Fruit fly (Drosophila melanogaster) whole organism, wandering third instar larva: Measurements from ENCODE around the gene Pvf1.

Source experiments
- Abd-B ChIP-seq: fragments of >200 bp; optimal IDR thresholded peaks from 2 replicates; lab custom pipeline; 2017; ENCODE audit warnings: missing biosample characterization, missing genetic modification characterization
- CG32264 ChIP-seq: fragments of 200-800 bp; sonication (Bioruptor generic); optimal IDR thresholded peaks from 2 replicates; lab custom pipeline; 2016; ENCODE audit warnings: missing biosample characterization, missing genetic modification characterization
- CG9705 ChIP-seq: fragments of 200-800 bp; sonication (Bioruptor generic); optimal IDR thresholded peaks from 2 replicates; lab custom pipeline; 2018; ENCODE audit warnings: missing biosample characterization, mild to moderate bottlenecking, missing genetic modification characterization
- CrebA ChIP-seq: fragments of 200-800 bp; sonication (Bioruptor generic); optimal IDR thresholded peaks from 2 replicates; lab custom pipeline; 2016; ENCODE audit warnings: missing biosample characterization, mild to moderate bottlenecking, missing genetic modification characterization, borderline replicate concordance
- Dfd ChIP-seq: fragments of >200 bp; optimal IDR thresholded peaks from 2 replicates; lab custom pipeline; 2017; ENCODE audit warnings: missing biosample characterization, missing genetic modification characterization
- Dif ChIP-seq: fragments of 200-275, 200-300 bp; sonication (Bioruptor generic); optimal IDR thresholded peaks from 2 replicates; lab custom pipeline; 2018; ENCODE audit warnings: missing biosample characterization, missing genetic modification characterization; ENCODE audit not compliant: partially characterized antibody
- GATAd ChIP-seq: sonication (Bioruptor generic); optimal IDR thresholded peaks from 2 replicates; lab custom pipeline; 2016; ENCODE audit warnings: missing biosample characterization, missing genetic modification characterization
- HLH106 ChIP-seq: fragments of 200-800 bp; optimal IDR thresholded peaks from 3 replicates; lab custom pipeline; 2019; ENCODE audit warnings: missing biosample characterization, mild to moderate bottlenecking, missing genetic modification characterization, moderate library complexity
- Hnf4 ChIP-seq: fragments of 200-800 bp; sonication (Bioruptor generic); optimal IDR thresholded peaks from 2 replicates; lab custom pipeline; 2016; ENCODE audit warnings: missing biosample characterization, mild to moderate bottlenecking, missing genetic modification characterization
- Hr78 ChIP-seq: fragments of >200 bp; optimal IDR thresholded peaks from 2 replicates; lab custom pipeline; 2017; ENCODE audit warnings: missing biosample characterization, missing genetic modification characterization
- Hr83 ChIP-seq: fragments of 200-300 bp; sonication (Bioruptor generic); optimal IDR thresholded peaks from 2 replicates; lab custom pipeline; 2016; ENCODE audit warnings: missing biosample characterization, mild to moderate bottlenecking, missing genetic modification characterization, moderate library complexity; ENCODE audit not compliant: poor library complexity, severe bottlenecking
- Jra ChIP-seq: sonication (Bioruptor generic); optimal IDR thresholded peaks from 2 replicates; lab custom pipeline; 2016; ENCODE audit warnings: missing biosample characterization, missing genetic modification characterization
- Mio ChIP-seq: sonication (Bioruptor generic); optimal IDR thresholded peaks from 2 replicates; lab custom pipeline; 2016; ENCODE audit warnings: missing biosample characterization, missing genetic modification characterization
- Myc ChIP-seq: fragments of >200 bp; optimal IDR thresholded peaks from 2 replicates; lab custom pipeline; 2017
- OdsH ChIP-seq: fragments of 200-800 bp; sonication (Bioruptor generic); optimal IDR thresholded peaks from 2 replicates; lab custom pipeline; 2016; ENCODE audit warnings: missing biosample characterization, mild to moderate bottlenecking, missing genetic modification characterization
- Rel ChIP-seq, 2 experiments: fragments of 200-800 bp; sonication (Bioruptor generic) in 1 of 2; optimal IDR thresholded peaks; 2 replicates in 1 of 2; 3 replicates in 1 of 2; lab custom pipeline; 2016 to 2019; ENCODE audit warnings: mild to moderate bottlenecking in 2 of 2, missing biosample characterization in 2 of 2, missing genetic modification characterization in 2 of 2, moderate library complexity in 1 of 2
- Sp1 ChIP-seq: fragments of 200-800 bp; sonication (Bioruptor generic); optimal IDR thresholded peaks from 3 replicates; lab custom pipeline; 2019; ENCODE audit warnings: missing biosample characterization, mild to moderate bottlenecking, missing genetic modification characterization, moderate library complexity
- Vsx2 ChIP-seq: fragments of 200-300, 225-300 bp; sonication (Bioruptor generic); optimal IDR thresholded peaks from 2 replicates; lab custom pipeline; 2018; ENCODE audit warnings: missing biosample characterization, missing genetic modification characterization; ENCODE audit not compliant: partially characterized antibody
- br ChIP-seq: fragments of 200-800 bp; sonication (Bioruptor generic); optimal IDR thresholded peaks from 2 replicates; lab custom pipeline; 2016; ENCODE audit warnings: missing biosample characterization, missing genetic modification characterization
- brk ChIP-seq: fragments of 200-800 bp; sonication (Bioruptor generic); optimal IDR thresholded peaks from 2 replicates; lab custom pipeline; 2016; ENCODE audit warnings: missing biosample characterization, mild to moderate bottlenecking, missing genetic modification characterization
- dl ChIP-seq, 2 experiments: fragments of 175-275, 200-275 bp in 1 of 2; fragments of 200-275 bp in 1 of 2; sonication (Bioruptor generic); optimal IDR thresholded peaks; lab custom pipeline; 2018; ENCODE audit warnings: mild to moderate bottlenecking in 2 of 2, missing biosample characterization in 2 of 2, missing genetic modification characterization in 2 of 2, moderate library complexity in 2 of 2; ENCODE audit not compliant: partially characterized antibody in 2 of 2, insufficient read depth in 1 of 2
- dmrt93B ChIP-seq: fragments of 200-800 bp; sonication (Bioruptor generic); optimal IDR thresholded peaks from 2 replicates; lab custom pipeline; 2018; ENCODE audit warnings: missing biosample characterization, mild to moderate bottlenecking, missing genetic modification characterization
- dsf ChIP-seq: sonication (Bioruptor generic); optimal IDR thresholded peaks from 2 replicates; lab custom pipeline; 2016; ENCODE audit warnings: missing biosample characterization, missing genetic modification characterization, borderline replicate concordance
- ey ChIP-seq: fragments of 200-800 bp; sonication (Bioruptor generic); optimal IDR thresholded peaks from 2 replicates; lab custom pipeline; 2016; ENCODE audit warnings: missing biosample characterization, missing genetic modification characterization
- foxo ChIP-seq, 2 experiments: fragments of 200-800 bp; sonication (Bioruptor generic); optimal IDR thresholded peaks; 2 replicates in 1 of 2; 3 replicates in 1 of 2; lab custom pipeline; 2016 to 2017; ENCODE audit warnings: missing biosample characterization in 2 of 2, missing genetic modification characterization in 2 of 2
- fru ChIP-seq: fragments of 200-800 bp; sonication (Bioruptor generic); optimal IDR thresholded peaks from 3 replicates; lab custom pipeline; 2016; ENCODE audit warnings: missing biosample characterization, mild to moderate bottlenecking, missing genetic modification characterization
- h ChIP-seq: fragments of 200-800 bp; sonication (Bioruptor generic); optimal IDR thresholded peaks from 3 replicates; lab custom pipeline; 2016; ENCODE audit warnings: missing biosample characterization, mild to moderate bottlenecking, missing genetic modification characterization
- jim ChIP-seq: fragments of 175-275, 200-325 bp; sonication (Bioruptor generic); optimal IDR thresholded peaks from 2 replicates; lab custom pipeline; 2016; ENCODE audit warnings: missing biosample characterization, mild to moderate bottlenecking, missing genetic modification characterization
- lola ChIP-seq: fragments of >200 bp; optimal IDR thresholded peaks from 2 replicates; lab custom pipeline; 2017; ENCODE audit warnings: missing biosample characterization, missing genetic modification characterization
- psq ChIP-seq: fragments of 200-800 bp; sonication (Bioruptor generic); optimal IDR thresholded peaks from 3 replicates; lab custom pipeline; 2017; ENCODE audit warnings: missing biosample characterization, mild to moderate bottlenecking, missing genetic modification characterization, moderate library complexity
- rgr ChIP-seq: fragments of 200-800 bp; sonication (Bioruptor generic); optimal IDR thresholded peaks from 3 replicates; lab custom pipeline; 2016; ENCODE audit warnings: missing biosample characterization, mild to moderate bottlenecking, missing genetic modification characterization
- sage ChIP-seq: fragments of 200-800 bp; sonication (Bioruptor generic); optimal IDR thresholded peaks from 2 replicates; lab custom pipeline; 2016; ENCODE audit warnings: missing biosample characterization, mild to moderate bottlenecking, missing genetic modification characterization
- sv ChIP-seq: fragments of 200-800 bp; sonication (Bioruptor generic); optimal IDR thresholded peaks from 3 replicates; lab custom pipeline; 2016; ENCODE audit warnings: missing biosample characterization, missing genetic modification characterization
- tai ChIP-seq: sonication (Bioruptor generic); optimal IDR thresholded peaks from 2 replicates; lab custom pipeline; 2016; ENCODE audit warnings: missing biosample characterization, missing genetic modification characterization
- usp ChIP-seq: fragments of >200 bp; optimal IDR thresholded peaks from 2 replicates; lab custom pipeline; 2017; ENCODE audit warnings: missing biosample characterization, missing genetic modification characterization

The Pvf1 gene

DNA sequence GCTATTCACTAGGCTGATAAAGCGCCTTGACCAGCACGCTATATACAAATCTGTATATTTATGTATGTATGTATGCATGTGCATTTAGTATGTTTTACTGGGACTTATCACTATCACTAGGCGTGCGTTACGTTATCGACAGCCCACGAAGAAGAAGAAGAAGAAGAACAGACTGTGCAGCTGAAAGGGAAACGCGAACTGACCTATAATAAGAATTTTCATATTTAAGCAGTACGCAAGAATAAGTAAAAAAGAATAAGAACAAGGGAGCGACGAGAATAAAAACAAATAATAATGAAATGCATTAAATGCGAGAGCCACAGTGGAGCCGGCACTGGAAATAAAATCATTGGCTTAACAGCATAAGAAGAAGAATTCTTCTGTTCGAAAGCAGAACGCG, 3.8 kb downstream of the Pvf1 start:
- TF ChIP-seq Hnf4 (no peak), CG32264 (no peak), sage (no peak), dsf (no peak), Sp1 (no peak), CrebA (GFP tag; lab: Kevin White, UChicago) (no peak), Jra (no peak), h (GFP tag; lab: Kevin White, UChicago) (no peak), dl (GFP tag; optimal IDR thresholded peaks at IDR 0.05; lab: Kevin White, UChicago; ENCODE audit: insufficient read depth in 1 of 2, partially characterized antibody in 2 of 2) (no peak), fru (no peak), psq (GFP tag; lab: Kevin White, UChicago) (no peak), ey (GFP tag; lab: Kevin White, UChicago) (no peak), Vsx2 (no peak), CG9705 (GFP tag; lab: Kevin White, UChicago) (no peak), dmrt93B (GFP tag; lab: Kevin White, UChicago) (no peak), HLH106 (no peak), foxo (GFP tag; optimal IDR thresholded peaks at IDR 0.05; lab: Kevin White, UChicago) (no peak), jim (no peak), lola (GFP tag; lab: Kevin White, UChicago) (no peak), Abd-B (GFP tag; lab: Kevin White, UChicago) (no peak)

DNA sequence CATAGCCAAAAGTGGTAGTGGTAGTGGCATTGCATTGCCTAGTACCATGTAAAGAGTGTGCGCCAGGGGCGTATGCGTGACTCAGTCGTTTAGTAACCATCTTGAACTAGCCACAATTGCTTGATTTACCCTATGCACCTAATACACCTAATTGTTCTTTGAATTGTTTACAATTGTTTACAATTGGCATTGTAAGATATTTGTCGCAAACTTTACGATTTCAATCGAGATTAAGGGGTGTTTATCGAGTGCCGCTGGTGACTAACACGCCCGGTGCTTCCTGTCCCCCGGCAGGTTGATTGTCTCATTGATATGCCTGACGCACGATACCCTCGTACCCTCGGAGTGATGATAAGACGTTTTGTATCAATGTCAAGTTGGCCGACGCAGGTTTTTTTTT, 4.6 kb downstream of the Pvf1 start:
- TF ChIP-seq rgr (no peak), OdsH (GFP tag; lab: Kevin White, UChicago) (no peak), HLH106 (no peak), fru (no peak), jim (no peak), foxo (GFP tag; optimal IDR thresholded peaks at IDR 0.05; lab: Kevin White, UChicago) (no peak), Hr83 (GFP tag; lab: Kevin White, UChicago) (no peak), Mio (GFP tag; lab: Kevin White, UChicago) (no peak), Myc (lab: Kevin White, UChicago) (no peak), Hnf4 (no peak), Sp1 (no peak), sv (GFP tag; lab: Kevin White, UChicago) (no peak), Jra (no peak), brk (no peak)

DNA sequence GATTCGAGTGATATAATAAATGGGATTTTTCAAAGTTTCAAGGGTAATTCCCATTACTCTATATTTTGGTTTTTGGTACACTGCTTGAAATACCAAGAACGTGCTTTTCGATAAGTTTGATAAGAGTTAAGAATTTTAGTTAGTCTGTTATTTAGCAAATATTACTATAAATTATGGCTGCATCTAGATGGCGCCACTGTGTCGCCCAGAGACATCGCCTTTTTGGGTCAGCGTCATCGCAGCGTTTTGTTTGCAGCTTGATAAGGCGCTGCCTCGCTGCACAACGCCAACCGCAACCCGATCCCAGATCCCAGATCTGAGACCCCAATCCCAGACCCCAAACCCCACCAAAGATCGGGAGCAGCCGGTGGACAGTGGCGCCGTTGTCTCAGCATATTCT, 6.0 kb downstream of the Pvf1 start:
- TF ChIP-seq ey (GFP tag; lab: Kevin White, UChicago): no peak

DNA sequence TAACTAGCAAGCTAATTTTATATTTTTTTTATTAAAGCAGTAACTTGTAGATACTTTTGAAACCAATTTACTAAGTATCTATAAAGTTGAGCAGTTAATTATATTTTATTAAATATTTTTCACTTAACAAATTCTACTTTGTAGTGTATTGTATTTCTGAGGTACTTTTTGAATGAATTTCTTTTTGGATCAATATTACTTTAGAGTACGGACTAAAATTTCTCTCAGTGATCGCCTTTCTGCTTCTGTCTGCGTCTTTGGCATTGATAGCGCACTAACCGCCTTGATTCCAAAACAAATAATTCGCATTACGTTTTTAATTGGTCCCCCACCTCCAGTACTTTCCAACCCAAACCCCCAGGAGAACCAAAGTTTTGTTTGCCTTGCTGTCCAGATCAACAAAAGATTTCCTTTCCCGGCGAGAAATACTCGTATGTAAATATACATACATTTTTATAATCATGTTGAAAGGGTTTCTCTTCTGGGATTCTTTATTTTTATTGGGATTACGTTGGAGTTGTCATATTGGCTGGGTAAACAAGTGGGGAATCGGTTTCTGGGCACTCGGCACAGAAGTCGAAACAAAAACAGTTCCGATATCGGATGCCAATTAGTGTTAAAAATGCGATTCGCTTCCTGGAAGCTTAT, 6.6 kb downstream of the Pvf1 start:
- TF ChIP-seq CrebA (GFP tag; lab: Kevin White, UChicago) (no peak), CG9705 (GFP tag; lab: Kevin White, UChicago) (peak; percentile 5), Dfd (no peak), h (GFP tag; lab: Kevin White, UChicago) (no peak), Abd-B (GFP tag; lab: Kevin White, UChicago) (no peak), Hnf4 (no peak), HLH106 (no peak), Sp1 (peak; percentile 30), Mio (GFP tag; lab: Kevin White, UChicago) (no peak), dmrt93B (GFP tag; lab: Kevin White, UChicago) (no peak), dl (GFP tag; optimal IDR thresholded peaks at IDR 0.05; lab: Kevin White, UChicago; ENCODE audit: insufficient read depth in 1 of 2, partially characterized antibody in 2 of 2) (no peak), Hr78 (GFP tag; lab: Kevin White, UChicago) (no peak), dsf (no peak), Vsx2 (no peak), Hr83 (GFP tag; lab: Kevin White, UChicago) (no peak), br (GFP tag; lab: Kevin White, UChicago) (no peak), sage (no peak), usp (no peak), ey (GFP tag; lab: Kevin White, UChicago) (no peak), tai (GFP tag; lab: Kevin White, UChicago) (no peak), Rel (GFP tag; optimal IDR thresholded peaks at IDR 0.05; lab: Kevin White, UChicago) (no peak), Rel (tag; optimal IDR thresholded peaks at IDR 0.05; lab: Kevin White, UChicago) (no peak), psq (GFP tag; lab: Kevin White, UChicago) (peak; percentile 2), GATAd (no peak), Dif (GFP tag; lab: Kevin White, UChicago) (no peak), foxo (GFP tag; optimal IDR thresholded peaks at IDR 0.05; lab: Kevin White, UChicago) (no peak), sv (GFP tag; lab: Kevin White, UChicago) (no peak)
- TF ChIP-seq, all 38 proteins: peak for 3
